Worm (Caenorhabditis elegans) whole organism, L2 larva: ENCODE measurements around the gene tbc-20.

Experiments
- C34F6.9 ChIP-seq: fragments of 150-350 bp; optimal IDR thresholded peaks from 2 replicates; lab custom pipeline; 2014; ENCODE audit warnings: missing biosample characterization, missing genetic modification characterization
- F13H6.1 ChIP-seq: sonication (generic microtip); optimal IDR thresholded peaks from 2 replicates; lab custom pipeline; 2016; ENCODE audit warnings: missing genetic modification characterization, missing compliant biosample characterization
- Y55F3AM.14 ChIP-seq: fragments of 200-800 bp; sonication (Bioruptor generic); optimal IDR thresholded peaks from 2 replicates; lab custom pipeline; 2018; ENCODE audit warnings: mild to moderate bottlenecking, missing genetic modification characterization, missing compliant biosample characterization
- aly-2 ChIP-seq: fragments of 150-350 bp; optimal IDR thresholded peaks from 2 replicates; lab custom pipeline; 2014; ENCODE audit warnings: missing biosample characterization, missing genetic modification characterization
- ama-1 ChIP-seq: fragments of 150-350 bp; optimal IDR thresholded peaks from 2 replicates; lab custom pipeline; 2018; ENCODE audit warnings: inconsistent platforms
- blmp-1 ChIP-seq: sonication (generic microtip); optimal IDR thresholded peaks from 2 replicates; lab custom pipeline; 2017; ENCODE audit warnings: missing genetic modification characterization, mild to moderate bottlenecking, missing compliant biosample characterization, antibody characterized with exemption, moderate library complexity; ENCODE audit not compliant: insufficient read depth
- ceh-16 ChIP-seq: fragments of 150-350 bp; optimal IDR thresholded peaks from 2 replicates; lab custom pipeline; 2014; ENCODE audit warnings: missing biosample characterization, missing genetic modification characterization
- ceh-82 ChIP-seq: fragments of 150-350 bp; optimal IDR thresholded peaks from 2 replicates; lab custom pipeline; 2014; ENCODE audit warnings: missing biosample characterization, missing genetic modification characterization
- crh-2 ChIP-seq: sonication (generic microtip); optimal IDR thresholded peaks from 2 replicates; lab custom pipeline; 2017; ENCODE audit warnings: missing biosample characterization, missing genetic modification characterization
- dmd-4 ChIP-seq: sonication (generic microtip); optimal IDR thresholded peaks from 2 replicates; lab custom pipeline; 2017; ENCODE audit warnings: missing biosample characterization, missing genetic modification characterization
- egl-27 ChIP-seq: sonication (generic microtip); optimal IDR thresholded peaks from 3 replicates; lab custom pipeline; 2017; ENCODE audit warnings: missing biosample characterization, missing genetic modification reagents, missing genetic modification characterization
- elt-1 ChIP-seq: fragments of 150-350 bp; optimal IDR thresholded peaks from 2 replicates; lab custom pipeline; 2014; ENCODE audit warnings: missing biosample characterization, missing genetic modification characterization
- fos-1 ChIP-seq: fragments of 150-350 bp; optimal IDR thresholded peaks from 2 replicates; lab custom pipeline; 2014; ENCODE audit warnings: missing biosample characterization, missing genetic modification characterization
- gmeb-1 ChIP-seq: fragments of 150-350 bp; optimal IDR thresholded peaks from 2 replicates; lab custom pipeline; 2014; ENCODE audit warnings: missing biosample characterization, missing genetic modification characterization
- lin-11 ChIP-seq: fragments of 150-350 bp; sonication (generic microtip); optimal IDR thresholded peaks from 2 replicates; lab custom pipeline; 2014; ENCODE audit warnings: missing biosample characterization, missing genetic modification characterization, inconsistent platforms, mixed read lengths
- lin-13 ChIP-seq: fragments of 150-350 bp; optimal IDR thresholded peaks from 2 replicates; lab custom pipeline; 2014; ENCODE audit warnings: missing biosample characterization, missing genetic modification reagents, missing genetic modification characterization
- lsy-2 ChIP-seq, 2 experiments: fragments of 150-350 bp in 1 of 2; sonication (generic microtip) in 1 of 2; optimal IDR thresholded peaks; 2 replicates each; lab custom pipeline; 2014 to 2017; ENCODE audit warnings: missing biosample characterization in 2 of 2, missing genetic modification characterization in 2 of 2
- mbf-1 ChIP-seq: sonication (generic microtip); optimal IDR thresholded peaks from 2 replicates; lab custom pipeline; 2017; ENCODE audit warnings: missing biosample characterization, missing genetic modification characterization
- mdl-1 ChIP-seq, 2 experiments: fragments of 150-350 bp in 1 of 2; sonication (generic microtip) in 1 of 2; optimal IDR thresholded peaks; 2 replicates each; lab custom pipeline; 2017; ENCODE audit warnings: missing biosample characterization in 2 of 2, missing genetic modification characterization in 2 of 2
- nhr-10 ChIP-seq: sonication (generic microtip); optimal IDR thresholded peaks from 2 replicates; lab custom pipeline; 2017; ENCODE audit warnings: missing biosample characterization, missing genetic modification characterization
- nhr-11 ChIP-seq: fragments of 150-350 bp; optimal IDR thresholded peaks from 2 replicates; lab custom pipeline; 2014; ENCODE audit warnings: missing biosample characterization, missing genetic modification characterization
- nhr-12 ChIP-seq: fragments of 150-350 bp; optimal IDR thresholded peaks from 2 replicates; lab custom pipeline; 2014; ENCODE audit warnings: missing biosample characterization, missing genetic modification characterization
- nhr-129 ChIP-seq: fragments of 150-350 bp; optimal IDR thresholded peaks from 2 replicates; lab custom pipeline; 2014; ENCODE audit warnings: missing biosample characterization, missing genetic modification characterization
- nhr-23 ChIP-seq: fragments of 150-350 bp; optimal IDR thresholded peaks from 2 replicates; lab custom pipeline; 2014; ENCODE audit warnings: missing biosample characterization, missing genetic modification reagents, missing genetic modification characterization
- nhr-237 ChIP-seq: fragments of 150-350 bp; optimal IDR thresholded peaks from 2 replicates; lab custom pipeline; 2014; ENCODE audit warnings: missing biosample characterization, missing genetic modification characterization
- peb-1 ChIP-seq: fragments of 150-350 bp; optimal IDR thresholded peaks from 2 replicates; lab custom pipeline; 2014; ENCODE audit warnings: missing biosample characterization, missing genetic modification characterization
- sem-4 ChIP-seq: fragments of 150-350 bp; optimal IDR thresholded peaks from 2 replicates; lab custom pipeline; 2014; ENCODE audit warnings: missing biosample characterization, missing genetic modification reagents, missing genetic modification characterization
- sma-3 ChIP-seq: sonication (generic microtip); optimal IDR thresholded peaks from 2 replicates; lab custom pipeline; 2016; ENCODE audit warnings: missing genetic modification reagents, missing genetic modification characterization, missing compliant biosample characterization
- sma-9 ChIP-seq, 2 experiments: fragments of 150-350 bp in 1 of 2; sonication (generic microtip) in 1 of 2; optimal IDR thresholded peaks; 2 replicates each; lab custom pipeline; 2014 to 2016; ENCODE audit warnings: missing genetic modification characterization in 2 of 2, mild to moderate bottlenecking in 1 of 2, missing biosample characterization in 1 of 2, missing compliant biosample characterization in 1 of 2, missing genetic modification reagents in 1 of 2, moderate library complexity in 1 of 2
- snpc-4 ChIP-seq: fragments of 150-350 bp; optimal IDR thresholded peaks from 2 replicates; lab custom pipeline; 2014; ENCODE audit warnings: missing biosample characterization, missing genetic modification characterization
- unc-39 ChIP-seq: fragments of 150-350 bp; optimal IDR thresholded peaks from 2 replicates; lab custom pipeline; 2014; ENCODE audit warnings: missing biosample characterization, missing genetic modification characterization
- unc-55 ChIP-seq: fragments of 150-350 bp; sonication (generic microtip); optimal IDR thresholded peaks from 3 replicates; lab custom pipeline; 2014; ENCODE audit warnings: missing biosample characterization, missing genetic modification reagents, missing genetic modification characterization
- zag-1 ChIP-seq: fragments of 150-350 bp; optimal IDR thresholded peaks from 2 replicates; lab custom pipeline; 2014; ENCODE audit warnings: missing biosample characterization, missing genetic modification characterization
- ztf-1 ChIP-seq: fragments of 200-800 bp; sonication (Bioruptor generic); conservative IDR thresholded peaks from 2 replicates; pipeline ENCODE4 v1.3.6; 2022; ENCODE audit warnings: missing genetic modification characterization, missing compliant biosample characterization

The tbc-20 gene

DNA sequence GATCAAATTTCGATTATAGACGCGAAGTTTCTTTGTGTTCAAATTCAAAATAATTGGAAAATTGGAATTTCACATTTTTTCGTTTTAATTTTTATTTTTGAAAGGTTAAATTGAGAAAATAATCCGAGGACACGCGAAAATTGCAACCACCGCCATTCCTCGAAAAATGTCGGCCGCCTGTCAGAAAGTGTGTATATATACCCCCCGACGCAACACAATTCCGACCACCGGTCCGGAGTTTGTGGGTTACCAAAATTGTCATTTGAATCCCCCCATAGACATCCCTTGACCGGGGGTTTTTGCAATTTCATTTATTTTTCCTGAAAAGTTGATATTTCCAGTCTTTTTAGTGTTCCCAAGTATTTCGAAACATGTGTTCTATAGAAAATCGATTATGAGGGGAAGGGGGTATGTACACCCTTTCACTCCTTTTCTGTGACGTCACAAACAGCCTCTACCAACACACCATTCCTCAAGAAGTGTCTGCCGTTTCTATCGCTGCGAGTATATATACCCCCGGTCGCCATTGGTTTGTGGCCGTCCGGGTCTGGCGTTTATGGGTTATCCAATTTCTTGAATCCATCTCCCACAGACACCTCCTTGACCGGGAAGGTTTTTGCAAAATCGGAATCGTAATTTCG lies 6.1 kb downstream of the tbc-20 start, which contains the start of gene W01D2.3 (continued):
- TF ChIP-seq ceh-82, result no peak
- no peak for TF ChIP-seq sma-9 (GFP tag; optimal IDR thresholded peaks at IDR 0.05; lab: Kevin White, UChicago)
- TF ChIP-seq sma-9 (tag; optimal IDR thresholded peaks at IDR 0.05; lab: Kevin White, UChicago), result no peak
- peak; percentile 78 for TF ChIP-seq blmp-1 (tag; lab: Kevin White, UChicago)
- peak; percentile 51 for TF ChIP-seq C34F6.9
- peak; percentile 71 for TF ChIP-seq gmeb-1 (tag; lab: Kevin White, UChicago)
- no peak for TF ChIP-seq unc-39

DNA sequence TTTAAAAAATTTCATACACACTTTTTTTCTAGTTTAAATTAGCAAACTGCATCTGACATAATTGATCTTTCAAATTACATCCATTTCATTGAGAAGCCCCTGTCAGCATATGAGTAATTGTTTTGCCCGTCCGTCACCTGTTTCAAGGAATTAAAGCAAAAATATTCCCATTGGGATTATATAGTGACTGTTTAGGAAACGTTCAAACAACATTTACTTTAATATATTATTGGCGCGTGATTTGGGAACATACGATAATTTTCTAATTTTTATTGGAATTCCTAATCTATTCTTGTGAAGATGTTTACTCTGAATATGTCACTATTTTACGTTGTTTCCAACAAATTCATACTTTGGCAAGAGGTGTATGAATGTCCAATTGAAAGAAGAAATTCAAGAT lies 7.4 kb downstream of the tbc-20 start, which contains the start of gene srt-11:
srt-11 (plus strand) TSS at position 301 of the 400 bp plus-strand sequence.
- TF ChIP-seq ama-1 (lab: Kevin White, UChicago), result no peak
- no peak for TF ChIP-seq crh-2 (tag; lab: Kevin White, UChicago)
- no peak for TF ChIP-seq egl-27
- TF ChIP-seq lin-11 (tag; lab: Kevin White, UChicago), result no peak
- no peak for TF ChIP-seq ztf-1 (GFP tag; lab: Robert Waterston, UW)

DNA sequence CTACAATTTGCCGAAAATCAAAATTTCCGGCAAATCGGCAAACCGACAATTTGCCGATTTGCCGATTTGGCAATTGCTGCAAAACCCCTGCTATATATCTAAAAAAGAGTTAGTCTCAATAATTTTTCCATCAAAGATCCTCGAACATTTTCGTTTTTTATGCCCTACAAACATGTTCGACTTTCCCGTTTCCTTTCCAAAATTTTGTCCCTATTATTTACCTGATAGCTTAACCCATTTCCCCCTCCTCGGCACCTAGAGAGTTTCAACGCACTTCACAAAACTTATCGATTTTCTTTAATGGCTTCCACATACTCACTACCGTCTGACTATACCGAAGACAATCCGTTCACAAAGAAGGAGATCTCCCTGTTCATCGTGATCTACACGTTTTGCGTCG lies 10.4 kb downstream of the tbc-20 start, which contains the start of gene W01D2.6:
W01D2.6 (plus strand) TSS at position 301 of the 400 bp plus-strand sequence.
- no peak for TF ChIP-seq dmd-4 (tag; lab: Kevin White, UChicago)
- TF ChIP-seq crh-2 (tag; lab: Kevin White, UChicago), result no peak
- no peak for TF ChIP-seq elt-1 (tag; lab: Kevin White, UChicago)
- no peak for TF ChIP-seq nhr-129 (tag; lab: Kevin White, UChicago)
- no peak for TF ChIP-seq ama-1 (lab: Kevin White, UChicago)
- no peak for TF ChIP-seq nhr-237
- TF ChIP-seq sma-3, result no peak
- no peak for TF ChIP-seq nhr-10 (tag; lab: Kevin White, UChicago)
- no peak for TF ChIP-seq zag-1 (tag; lab: Kevin White, UChicago)
- TF ChIP-seq nhr-23 (tag; lab: Kevin White, UChicago), result no peak
- no peak for TF ChIP-seq gmeb-1 (tag; lab: Kevin White, UChicago)

DNA sequence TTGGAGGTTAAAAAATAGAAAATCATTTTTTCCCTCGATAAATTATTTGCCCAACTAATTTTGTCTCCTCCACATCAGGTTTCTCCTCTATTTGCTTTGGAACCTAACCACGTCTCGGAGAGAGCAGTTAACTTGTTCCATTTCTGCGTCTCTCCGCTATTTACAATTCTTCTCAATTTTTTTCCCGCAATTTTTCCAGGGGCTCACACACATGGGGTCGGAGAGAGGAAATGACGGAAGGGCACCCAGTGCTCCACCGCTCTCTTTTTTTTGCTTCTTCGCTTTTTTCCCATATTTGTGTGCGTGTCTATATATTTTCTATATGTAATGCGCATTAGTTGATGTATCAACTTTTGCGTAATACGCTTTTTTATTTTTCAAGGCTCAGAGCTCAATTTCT lies 12.3 kb downstream of the tbc-20 start:
- peak; percentile 66 for TF ChIP-seq snpc-4 (tag; lab: Kevin White, UChicago)
- peak; percentile 44 for TF ChIP-seq F13H6.1 (tag; lab: Kevin White, UChicago)
- TF ChIP-seq peb-1 (tag; lab: Kevin White, UChicago), result no peak
- no peak for TF ChIP-seq sma-3
- peak; percentile 15 for TF ChIP-seq unc-55
- TF ChIP-seq nhr-10 (tag; lab: Kevin White, UChicago), result no peak
- no peak for TF ChIP-seq crh-2 (tag; lab: Kevin White, UChicago)
- no peak for TF ChIP-seq dmd-4 (tag; lab: Kevin White, UChicago)
- no peak for TF ChIP-seq elt-1 (tag; lab: Kevin White, UChicago)
- TF ChIP-seq aly-2, result no peak
- no peak for TF ChIP-seq ceh-16
- peak; percentile 30 for TF ChIP-seq nhr-129 (tag; lab: Kevin White, UChicago)
- TF ChIP-seq ceh-82, result no peak
- TF ChIP-seq lin-13 (GFP tag; lab: Kevin White, UChicago), result peak; percentile 11
- TF ChIP-seq Y55F3AM.14, result no peak
- peak; percentile 51 for TF ChIP-seq C34F6.9
- peak in 1 of 2 experiments; percentile 24 for TF ChIP-seq lsy-2 (tag; optimal IDR thresholded peaks at IDR 0.05; lab: Kevin White, UChicago)
- TF ChIP-seq nhr-12 (tag; lab: Kevin White, UChicago), result no peak
- TF ChIP-seq mdl-1 (tag; optimal IDR thresholded peaks at IDR 0.05; lab: Kevin White, UChicago), result no peak
- peak; percentile 5 for TF ChIP-seq sma-9 (GFP tag; optimal IDR thresholded peaks at IDR 0.05; lab: Kevin White, UChicago)
- no peak for TF ChIP-seq sma-9 (tag; optimal IDR thresholded peaks at IDR 0.05; lab: Kevin White, UChicago)
- no peak for TF ChIP-seq ztf-1 (GFP tag; lab: Robert Waterston, UW)
- TF ChIP-seq sem-4, result no peak

DNA sequence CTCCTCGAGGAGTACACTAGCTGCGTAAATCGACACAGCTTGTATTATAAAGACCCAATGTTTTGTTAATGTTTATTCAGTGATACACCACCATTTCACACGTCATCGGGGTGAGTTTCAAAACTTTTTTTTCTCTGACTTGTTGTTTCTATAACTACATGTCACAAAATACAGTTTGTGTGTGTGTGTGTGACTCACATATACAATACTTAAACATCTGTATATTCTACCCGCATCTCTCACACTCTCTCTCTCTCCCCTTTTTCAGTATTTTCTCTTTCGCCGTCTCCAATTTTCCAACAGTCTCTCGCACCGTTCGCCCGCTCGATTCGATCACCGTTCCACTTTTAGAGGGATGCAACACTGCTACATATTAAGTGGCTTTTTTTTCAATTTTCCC lies 13.2 kb downstream of the tbc-20 start:
- TF ChIP-seq blmp-1 (tag; lab: Kevin White, UChicago), result peak; percentile 53
- TF ChIP-seq snpc-4 (tag; lab: Kevin White, UChicago), result peak; percentile 43
- TF ChIP-seq mdl-1 (tag; optimal IDR thresholded peaks at IDR 0.05; lab: Kevin White, UChicago), result no peak
- TF ChIP-seq fos-1 (tag; lab: Kevin White, UChicago), result peak; percentile 78
- TF ChIP-seq crh-2 (tag; lab: Kevin White, UChicago), result peak; percentile 19
- no peak for TF ChIP-seq nhr-11 (tag; lab: Kevin White, UChicago)
- TF ChIP-seq sma-9 (GFP tag; optimal IDR thresholded peaks at IDR 0.05; lab: Kevin White, UChicago), result peak; percentile 69
- TF ChIP-seq sma-9 (tag; optimal IDR thresholded peaks at IDR 0.05; lab: Kevin White, UChicago), result no peak
- TF ChIP-seq unc-55, result no peak
- TF ChIP-seq mbf-1 (tag; lab: Kevin White, UChicago), result no peak
- TF ChIP-seq F13H6.1 (tag; lab: Kevin White, UChicago), result peak; percentile 63
- TF ChIP-seq egl-27, result no peak
